Fruit fly (Drosophila melanogaster): ENCODE results near the gene 5PtaseI.
A peak's percentile ranks its signal among the peaks of the same experiment; 100 is the strongest.

5PtaseI gene

dm6 chr3R:25054451-25055188 is 9.7 kb upstream of the 5PtaseI start, which contains the start of gene CG31109:
Gene CG31109 (minus strand): TSS chr3R:25054653.
- TF ChIP-seq CTCF (optimal IDR thresholded peaks at IDR 0.05) (no peak), CG8478 (optimal IDR thresholded peaks at IDR 0.05) (no peak)

dm6 chr3R:25051441-25052097 is 6.6 kb upstream of the 5PtaseI start:
- no peak for TF ChIP-seq CTCF (optimal IDR thresholded peaks at IDR 0.05)

dm6 chr3R:25050649-25051048 is 5.7 kb upstream of the 5PtaseI start:
- no peak for TF ChIP-seq CG8478 (optimal IDR thresholded peaks at IDR 0.05)
- no peak for TF ChIP-seq CTCF (optimal IDR thresholded peaks at IDR 0.05)

dm6 chr3R:25049742-25050517 is 5.0 kb upstream of the 5PtaseI start:
- TF ChIP-seq CTCF (optimal IDR thresholded peaks at IDR 0.05) (no peak), CG8478 (optimal IDR thresholded peaks at IDR 0.05) (no peak)

- TF ChIP-seq CTCF (optimal IDR thresholded peaks at IDR 0.05), result no peak
- no peak for TF ChIP-seq CG8478 (optimal IDR thresholded peaks at IDR 0.05)
These were observed 4.4 kb upstream of the 5PtaseI start, which contains the start of gene CG11791 for dm6 chr3R:25049383-25049741. Gene CG11791 (plus strand): TSS chr3R:25049616.

- TF ChIP-seq CG8478 (optimal IDR thresholded peaks at IDR 0.05), result no peak
- no peak for TF ChIP-seq CTCF (optimal IDR thresholded peaks at IDR 0.05)
These were observed 2.6 kb upstream of the 5PtaseI start, which contains the start of gene CG11790 for dm6 chr3R:25047504-25047903. Gene CG11790 (plus strand): TSS chr3R:25047706.

dm6 chr3R:25046023-25046422 is 1.1 kb upstream of the 5PtaseI start, which contains the start of gene CG11786:
Gene CG11786 (plus strand): TSS chr3R:25046323.
- TF ChIP-seq CG8478 (optimal IDR thresholded peaks at IDR 0.05) (no peak), CTCF (optimal IDR thresholded peaks at IDR 0.05) (no peak)

- no peak for TF ChIP-seq CG8478 (optimal IDR thresholded peaks at IDR 0.05)
- TF ChIP-seq CTCF (optimal IDR thresholded peaks at IDR 0.05), result no peak
These were observed 5.9 kb downstream of the 5PtaseI start, which contains the start of the genes Ythdf and bai for dm6 chr3R:25039028-25039476. Gene Ythdf (minus strand): TSS chr3R:25039249. Gene bai (plus strand): TSS chr3R:25039374.

- TF ChIP-seq CG8478 (optimal IDR thresholded peaks at IDR 0.05), result no peak
These were observed 8.3 kb downstream of the 5PtaseI start, which contains the start of gene CG31115 for dm6 chr3R:25036644-25037043. Gene CG31115 (plus strand): TSS chr3R:25036944.

dm6 chr3R:25033142-25033586 is 11.8 kb downstream of the 5PtaseI start, which contains the start of gene Smg6:
Gene Smg6 (minus strand): TSS chr3R:25033465.
- TF ChIP-seq CTCF (optimal IDR thresholded peaks at IDR 0.05) (peak in 1 of 2 experiments; percentile 18), CG8478 (optimal IDR thresholded peaks at IDR 0.05) (no peak)

- TF ChIP-seq CG8478 (optimal IDR thresholded peaks at IDR 0.05) (no peak), CTCF (optimal IDR thresholded peaks at IDR 0.05) (no peak)
These were observed 12.3 kb downstream of the 5PtaseI start for dm6 chr3R:25032686-25033085.

dm6 chr3R:25027281-25028219 is 17.4 kb downstream of the 5PtaseI start:
- TF ChIP-seq CTCF (optimal IDR thresholded peaks at IDR 0.05), result no peak
- TF ChIP-seq CG8478 (optimal IDR thresholded peaks at IDR 0.05), result no peak

- TF ChIP-seq CTCF (optimal IDR thresholded peaks at IDR 0.05) (no peak), CG8478 (optimal IDR thresholded peaks at IDR 0.05) (no peak)
These were observed 19.9 kb downstream of the 5PtaseI start, which contains the start of the genes EMC6 and Hr96 for dm6 chr3R:25024895-25025557. Gene EMC6 (minus strand): TSS chr3R:25025017. Gene Hr96 (plus strand): TSS chr3R:25025235.

All from S2 (cell line).